2 worm cellular contexts compared by ENCODE assay signal in the genomic region with DNA sequence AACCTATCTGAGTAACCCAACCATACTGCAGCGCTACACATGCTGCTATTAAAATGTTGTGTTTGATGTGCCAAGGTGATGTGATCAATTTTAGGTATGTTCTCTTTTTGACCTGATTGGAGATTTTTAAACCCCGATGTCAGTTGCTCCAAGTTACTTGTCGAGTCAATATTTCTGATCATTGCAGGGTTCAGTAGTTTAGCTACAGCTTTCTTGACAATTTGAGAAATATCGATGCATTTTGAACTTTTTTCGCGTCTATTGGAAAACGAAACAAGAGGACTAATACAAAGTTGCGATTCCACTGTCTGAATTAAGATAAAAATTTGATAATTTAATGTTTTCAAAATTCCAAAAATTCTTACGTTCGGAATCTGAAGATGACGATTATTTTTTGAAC.
A peak's percentile ranks its signal among the peaks of the same experiment; 100 is the strongest.
TF ChIP-seq lines count a peak whose summit lies in the region.

No protein-coding gene starts in this region.

TF ChIP-seq in whole organism, L3 larva, 47 proteins besides CTCF, POLR2A, EP300 and RAD21:
- TF ChIP-seq ama-1 (optimal IDR thresholded peaks at IDR 0.05; lab: Kevin White, UChicago), result no peak
- TF ChIP-seq ZK546.5 (tag; optimal IDR thresholded peaks at IDR 0.05; lab: Kevin White, UChicago), result peak; percentile 31

TF ChIP-seq in whole organism, L4 larva, 104 proteins besides CTCF, POLR2A, EP300 and RAD21:
- TF ChIP-seq Y75B8A.6 (GFP tag; IDR thresholded peaks at IDR 0.05; lab: Robert Waterston, UW), result no peak
- TF ChIP-seq aha-1 (tag; lab: Kevin White, UChicago), result peak; percentile 94
